Fruit fly (Drosophila melanogaster) whole organism, wandering third instar larva: Measurements from ENCODE around the gene Vps4.

Experiments
- CrebA ChIP-seq: fragments of 200-800 bp; sonication (Bioruptor generic); optimal IDR thresholded peaks from 2 replicates; lab custom pipeline; 2016; ENCODE audit warnings: missing biosample characterization, mild to moderate bottlenecking, missing genetic modification characterization, borderline replicate concordance
- Dfd ChIP-seq: fragments of >200 bp; optimal IDR thresholded peaks from 2 replicates; lab custom pipeline; 2017; ENCODE audit warnings: missing biosample characterization, missing genetic modification characterization
- Hr78 ChIP-seq: fragments of >200 bp; optimal IDR thresholded peaks from 2 replicates; lab custom pipeline; 2017; ENCODE audit warnings: missing biosample characterization, missing genetic modification characterization
- Hr83 ChIP-seq: fragments of 200-300 bp; sonication (Bioruptor generic); optimal IDR thresholded peaks from 2 replicates; lab custom pipeline; 2016; ENCODE audit warnings: missing biosample characterization, mild to moderate bottlenecking, missing genetic modification characterization, moderate library complexity; ENCODE audit not compliant: poor library complexity, severe bottlenecking
- N ChIP-seq: fragments of >200 bp; optimal IDR thresholded peaks from 2 replicates; lab custom pipeline; 2018; ENCODE audit warnings: missing biosample characterization, missing external identifiers, missing genetic modification characterization
- OdsH ChIP-seq: fragments of 200-800 bp; sonication (Bioruptor generic); optimal IDR thresholded peaks from 2 replicates; lab custom pipeline; 2016; ENCODE audit warnings: missing biosample characterization, mild to moderate bottlenecking, missing genetic modification characterization
- Sp1 ChIP-seq: fragments of 200-800 bp; sonication (Bioruptor generic); optimal IDR thresholded peaks from 3 replicates; lab custom pipeline; 2019; ENCODE audit warnings: missing biosample characterization, mild to moderate bottlenecking, missing genetic modification characterization, moderate library complexity
- dsf ChIP-seq: sonication (Bioruptor generic); optimal IDR thresholded peaks from 2 replicates; lab custom pipeline; 2016; ENCODE audit warnings: missing biosample characterization, missing genetic modification characterization, borderline replicate concordance
- fru ChIP-seq: fragments of 200-800 bp; sonication (Bioruptor generic); optimal IDR thresholded peaks from 3 replicates; lab custom pipeline; 2016; ENCODE audit warnings: missing biosample characterization, mild to moderate bottlenecking, missing genetic modification characterization
- pan ChIP-seq: fragments of >200 bp; optimal IDR thresholded peaks from 2 replicates; lab custom pipeline; 2017

DNA sequence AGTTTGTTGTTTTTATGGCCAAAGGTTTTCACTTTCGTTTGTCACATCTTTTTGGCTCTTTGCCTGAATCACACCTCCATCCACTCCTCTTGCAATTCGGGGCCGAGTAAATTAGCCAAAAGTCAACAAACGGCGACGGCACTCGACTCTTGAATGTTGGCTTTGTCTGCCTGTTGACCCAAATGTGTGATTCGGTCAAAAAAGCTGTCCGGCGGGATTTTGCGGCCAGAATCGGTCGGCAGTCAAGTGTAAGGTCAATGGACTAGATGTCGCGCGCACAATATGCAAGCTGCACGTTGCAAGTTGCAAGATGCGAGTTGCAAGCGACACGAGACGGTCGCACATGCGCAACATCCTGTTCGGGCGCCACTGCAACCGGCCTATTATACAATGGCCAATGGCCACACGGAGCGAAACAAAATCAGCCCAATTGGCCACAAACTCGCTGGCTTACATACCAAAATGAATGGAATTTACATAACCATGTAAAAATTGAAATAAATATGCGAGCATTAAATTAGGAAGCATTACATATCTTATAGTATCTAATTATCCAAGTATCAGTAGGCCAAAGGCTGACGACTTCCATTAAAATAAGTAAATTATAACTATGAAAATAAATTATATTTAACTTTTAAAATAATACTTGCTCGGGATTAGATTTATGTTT lies 10.2 kb downstream of the Vps4 start:
- TF ChIP-seq CrebA (GFP tag; lab: Kevin White, UChicago) (no peak), Hr83 (GFP tag; lab: Kevin White, UChicago) (no peak), Hr78 (GFP tag; lab: Kevin White, UChicago) (no peak), dsf (GFP tag; lab: Kevin White, UChicago) (no peak), pan (lab: Kevin White, UChicago) (no peak), OdsH (GFP tag; lab: Kevin White, UChicago) (no peak), fru (GFP tag; lab: Kevin White, UChicago) (no peak), Sp1 (GFP tag; lab: Kevin White, UChicago) (no peak), Dfd (GFP tag; lab: Kevin White, UChicago) (no peak), N (GFP tag; lab: Kevin White, UChicago) (no peak)
